Fruit fly (Drosophila melanogaster): Measurements from ENCODE around the gene Pss.

Gene Pss

dm6 chr3L:20474197-20474788 is 51.7 kb downstream of the Pss start, which contains the start of gene isoQC:
TSS of gene isoQC (plus strand) at chr3L:20474466.
- TF ChIP-seq CG15710 (tag; optimal IDR thresholded peaks at IDR 0.05) (no peak), gl (tag; optimal IDR thresholded peaks at IDR 0.05) (no peak), EcR (GFP tag; optimal IDR thresholded peaks at IDR 0.05) (no peak), CG10348 (GFP tag; IDR thresholded peaks at IDR 0.05) (no peak), CG4496 (GFP tag; IDR thresholded peaks at IDR 0.05) (no peak), Pif1A (GFP tag; optimal IDR thresholded peaks at IDR 0.05) (no peak), rn (GFP tag; IDR thresholded peaks at IDR 0.05) (no peak), CG9948 (tag; optimal IDR thresholded peaks at IDR 0.05) (no peak), fd96Ca (GFP tag; IDR thresholded peaks at IDR 0.05) (no peak), CG8159 (tag; optimal IDR thresholded peaks at IDR 0.05) (no peak)

- peak; percentile 81 for TF ChIP-seq CG8159 (tag; optimal IDR thresholded peaks at IDR 0.05)
- peak; percentile 51 for TF ChIP-seq Pif1B (GFP tag; optimal IDR thresholded peaks at IDR 0.05)
- TF ChIP-seq Pif1A (GFP tag; optimal IDR thresholded peaks at IDR 0.05): peak; percentile 52
- peak; percentile 77 for TF ChIP-seq CG14655 (GFP tag; optimal IDR thresholded peaks at IDR 0.05)
- TF ChIP-seq Ets98B (GFP tag; IDR thresholded peaks at IDR 0.05): peak; percentile 67
- peak; percentile 57; the same call in 2 of the 3 replicates for TF ChIP-seq fd96Ca (GFP tag; IDR thresholded peaks at IDR 0.05)
- TF ChIP-seq CG9948 (tag; optimal IDR thresholded peaks at IDR 0.05): peak; percentile 74
- TF ChIP-seq gl (tag; optimal IDR thresholded peaks at IDR 0.05): no peak
- TF ChIP-seq CG10348 (GFP tag; IDR thresholded peaks at IDR 0.05): no peak
- peak; percentile 72 for TF ChIP-seq Snoo (tag; optimal IDR thresholded peaks at IDR 0.05)
- peak; percentile 88 for TF ChIP-seq CG4496 (GFP tag; IDR thresholded peaks at IDR 0.05)
- TF ChIP-seq CG12605 (GFP tag; IDR thresholded peaks at IDR 0.05): peak; percentile 64
- TF ChIP-seq CG34367 (tag; optimal IDR thresholded peaks at IDR 0.05): peak; percentile 71
- peak; percentile 18 for TF ChIP-seq D1 (tag; optimal IDR thresholded peaks at IDR 0.05)
- no peak for TF ChIP-seq CG13204 (GFP tag; optimal IDR thresholded peaks at IDR 0.05)
- peak; percentile 72 for TF ChIP-seq CG17806 (tag; optimal IDR thresholded peaks at IDR 0.05)
- TF ChIP-seq CG15710 (tag; optimal IDR thresholded peaks at IDR 0.05): peak; percentile 82
- peak; percentile 65 for TF ChIP-seq CG8301 (tag; optimal IDR thresholded peaks at IDR 0.05)
- peak; percentile 80 for TF ChIP-seq CG32121 (GFP tag; IDR thresholded peaks at IDR 0.05)
- TF ChIP-seq EcR (GFP tag; optimal IDR thresholded peaks at IDR 0.05): no peak
- peak; percentile 61 for TF ChIP-seq rn (GFP tag; IDR thresholded peaks at IDR 0.05)
Measured at dm6 chr3L:20473021-20473799, 52.8 kb downstream of the Pss start, which contains the start of the genes CG32428 and CG5969. TSS of gene CG32428 (minus strand) at chr3L:20473723. TSS of gene CG5969 (plus strand) at chr3L:20473783.

- peak; percentile 33 for TF ChIP-seq EcR (GFP tag; optimal IDR thresholded peaks at IDR 0.05)
- TF ChIP-seq CG8159 (tag; optimal IDR thresholded peaks at IDR 0.05): no peak
Measured at dm6 chr3L:20472607-20473006, 53.4 kb downstream of the Pss start.
